Worm (Caenorhabditis elegans) whole organism, L4 larva: ENCODE measurements around the gene D1044.7.
A peak's percentile ranks its signal among the peaks of the same experiment; 100 is the strongest.

Source experiments
- F10B5.3 ChIP-seq: sonication (generic microtip); optimal IDR thresholded peaks from 2 replicates; lab custom pipeline; 2016; ENCODE audit warnings: mild to moderate bottlenecking, missing genetic modification characterization, missing compliant biosample characterization
- F37D6.2 ChIP-seq: sonication (generic microtip); optimal IDR thresholded peaks from 2 replicates; lab custom pipeline; 2016; ENCODE audit warnings: mild to moderate bottlenecking, missing genetic modification characterization, missing compliant biosample characterization
- F49E8.2 ChIP-seq: sonication (generic microtip); optimal IDR thresholded peaks from 2 replicates; lab custom pipeline; 2016; ENCODE audit warnings: missing compliant biosample characterization, mild to moderate bottlenecking, missing genetic modification characterization, borderline replicate concordance
- Y105C5A.15 ChIP-seq: fragments of 200-800 bp; sonication (Bioruptor generic); IDR thresholded peaks from 2 replicates; pipeline ENCODE4 v1.3.6; 2022; ENCODE audit warnings: missing genetic modification characterization, missing compliant biosample characterization
- Y5F2A.4 ChIP-seq: fragments of 200-800 bp; sonication (Bioruptor generic); optimal IDR thresholded peaks from 2 replicates; lab custom pipeline; 2018; ENCODE audit warnings: mild to moderate bottlenecking, missing genetic modification characterization, missing compliant biosample characterization
- aha-1 ChIP-seq: fragments of 150-350 bp; peaks from one replicate; lab custom pipeline; 2014; ENCODE audit warnings: missing biosample characterization, missing genetic modification characterization
- arid-1 ChIP-seq: fragments of 200-800 bp; sonication (Bioruptor generic); conservative IDR thresholded peaks from 2 replicates; pipeline ENCODE4 v1.3.6; 2022; ENCODE audit warnings: missing genetic modification reagents, missing genetic modification characterization, missing compliant biosample characterization
- attf-4 ChIP-seq: sonication (generic microtip); optimal IDR thresholded peaks from 3 replicates; lab custom pipeline; 2017; ENCODE audit warnings: missing biosample characterization, missing genetic modification characterization
- ceh-28 ChIP-seq: fragments of 150-350 bp; optimal IDR thresholded peaks from 2 replicates; lab custom pipeline; 2014; ENCODE audit warnings: missing biosample characterization, missing genetic modification reagents, missing genetic modification characterization
- cey-2 ChIP-seq: sonication (generic microtip); optimal IDR thresholded peaks from 3 replicates; lab custom pipeline; 2017; ENCODE audit warnings: missing genetic modification characterization, mild to moderate bottlenecking, missing compliant biosample characterization, antibody characterized with exemption, borderline replicate concordance; ENCODE audit not compliant: insufficient read depth
- daf-12 ChIP-seq: fragments of 150-350 bp; optimal IDR thresholded peaks from 2 replicates; lab custom pipeline; 2014; ENCODE audit warnings: missing biosample characterization, missing genetic modification reagents, missing genetic modification characterization
- daf-8 ChIP-seq: fragments of 200-800 bp; sonication (Bioruptor generic); IDR thresholded peaks from 2 replicates; pipeline ENCODE4 v1.3.6; 2022; ENCODE audit warnings: missing genetic modification characterization, missing compliant biosample characterization
- dmd-6 ChIP-seq: fragments of 200-800 bp; sonication (Bioruptor generic); IDR thresholded peaks from 2 replicates; pipeline ENCODE4 v1.3.6; 2022; ENCODE audit warnings: missing genetic modification reagents, missing genetic modification characterization, missing compliant biosample characterization
- dmd-8 ChIP-seq: fragments of 200-800 bp; sonication (Bioruptor generic); IDR thresholded peaks from 2 replicates; pipeline ENCODE4 v1.3.6; 2022; ENCODE audit warnings: missing genetic modification characterization, missing compliant biosample characterization
- dpl-1 ChIP-seq: fragments of 150-350 bp; optimal IDR thresholded peaks from 2 replicates; lab custom pipeline; 2014; ENCODE audit warnings: missing biosample characterization, missing genetic modification reagents, missing genetic modification characterization
- dve-1 ChIP-seq: sonication (generic microtip); optimal IDR thresholded peaks from 2 replicates; lab custom pipeline; 2017; ENCODE audit warnings: antibody characterized with exemption, mild to moderate bottlenecking, missing genetic modification characterization, missing compliant biosample characterization; ENCODE audit not compliant: insufficient read depth
- egl-43 ChIP-seq: fragments of 200-800 bp; sonication (Bioruptor generic); IDR thresholded peaks from 2 replicates; pipeline ENCODE4 v1.3.6; 2022; ENCODE audit warnings: missing genetic modification reagents, missing genetic modification characterization, missing compliant biosample characterization
- hlh-11 ChIP-seq: fragments of 200-800 bp; sonication (Bioruptor generic); optimal IDR thresholded peaks from 2 replicates; lab custom pipeline; 2018; ENCODE audit warnings: mild to moderate bottlenecking, missing genetic modification characterization, missing compliant biosample characterization
- hmg-1.1 ChIP-seq: fragments of 200-800 bp; sonication (Bioruptor generic); IDR thresholded peaks from 2 replicates; pipeline ENCODE4 v1.3.6; 2022; ENCODE audit warnings: missing genetic modification reagents, missing genetic modification characterization, missing compliant biosample characterization
- lim-7 ChIP-seq: fragments of 200-800 bp; sonication (Bioruptor generic); IDR thresholded peaks from 2 replicates; pipeline ENCODE4 v1.3.6; 2022; ENCODE audit warnings: missing genetic modification characterization, missing compliant biosample characterization
- mep-1 ChIP-seq: fragments of 150-350 bp; sonication (generic microtip); optimal IDR thresholded peaks from 3 replicates; lab custom pipeline; 2014; ENCODE audit warnings: missing biosample characterization, missing genetic modification characterization
- mes-2 ChIP-seq: sonication (generic microtip); optimal IDR thresholded peaks from 2 replicates; lab custom pipeline; 2016; ENCODE audit warnings: missing genotype, mild to moderate bottlenecking, missing genetic modification characterization, missing compliant biosample characterization; ENCODE audit not compliant: poor library complexity, severe bottlenecking
- mxl-3 ChIP-seq: fragments of 200-800 bp; sonication (Bioruptor generic); optimal IDR thresholded peaks from 2 replicates; lab custom pipeline; 2018; ENCODE audit warnings: mild to moderate bottlenecking, missing genetic modification characterization, missing compliant biosample characterization
- nhr-41 ChIP-seq: fragments of 200-800 bp; sonication (Bioruptor generic); IDR thresholded peaks from 2 replicates; pipeline ENCODE4 v1.3.6; 2022; ENCODE audit warnings: missing genetic modification reagents, missing genetic modification characterization, missing compliant biosample characterization
- nhr-76 ChIP-seq: fragments of 150-350 bp; optimal IDR thresholded peaks from 2 replicates; lab custom pipeline; 2014; ENCODE audit warnings: missing biosample characterization, missing genetic modification characterization
- set-16 ChIP-seq: fragments of 200-800 bp; sonication (Bioruptor generic); IDR thresholded peaks from 2 replicates; pipeline ENCODE4 v1.3.6; 2022; ENCODE audit warnings: missing genetic modification reagents, missing genetic modification characterization, missing compliant biosample characterization
- spr-1 ChIP-seq: sonication (generic microtip); optimal IDR thresholded peaks from 2 replicates; lab custom pipeline; 2016; ENCODE audit warnings: mild to moderate bottlenecking, missing genetic modification characterization, missing compliant biosample characterization
- unc-130 ChIP-seq: sonication (generic microtip); optimal IDR thresholded peaks from 2 replicates; lab custom pipeline; 2016; ENCODE audit warnings: missing genetic modification reagents, missing genetic modification characterization, missing compliant biosample characterization
- unc-39 ChIP-seq: sonication (generic microtip); optimal IDR thresholded peaks from 2 replicates; lab custom pipeline; 2017; ENCODE audit warnings: missing biosample characterization, missing genetic modification characterization
- unc-62 ChIP-seq, 3 experiments: fragments of 150-350 bp in 1 of 3; sonication (generic microtip); optimal IDR thresholded peaks in 2 of 3; peaks in 1 of 3; 1 replicate in 1 of 3; 2 replicates in 2 of 3; lab custom pipeline; 2014 to 2017; ENCODE audit warnings: missing biosample characterization in 3 of 3, missing genetic modification characterization in 3 of 3, missing genetic modification reagents in 3 of 3, missing genotype in 1 of 3
- zag-1 ChIP-seq: fragments of 150-350 bp; optimal IDR thresholded peaks from 2 replicates; lab custom pipeline; 2014; ENCODE audit warnings: missing biosample characterization, missing genetic modification characterization
- ztf-11 ChIP-seq: fragments of 150-350 bp; optimal IDR thresholded peaks from 2 replicates; lab custom pipeline; 2014; ENCODE audit warnings: missing biosample characterization, missing genetic modification characterization

The D1044.7 gene

ce11 chrIII:5495168-5495567, 13.4 kb downstream of the D1044.7 start, which contains the start of gene R02F2.8:
Gene R02F2.8, minus strand, starts transcription at chrIII:5495268.
- TF ChIP-seq arid-1 (GFP tag; lab: Robert Waterston, UW) (no peak), spr-1 (tag; lab: Kevin White, UChicago) (no peak), Y5F2A.4 (GFP tag; lab: Kevin White, UChicago) (no peak), nhr-41 (GFP tag; lab: Robert Waterston, UW) (no peak)

ce11 chrIII:5487087-5487603, 21.4 kb downstream of the D1044.7 start, which contains the start of gene osg-1:
Gene osg-1, plus strand, starts transcription at chrIII:5487553.
- TF ChIP-seq attf-4 (no peak), ceh-28 (no peak)

ce11 chrIII:5486345-5486744, 22.2 kb downstream of the D1044.7 start:
- no peak for TF ChIP-seq mxl-3 (GFP tag; lab: Kevin White, UChicago)
- no peak for TF ChIP-seq cey-2 (tag; lab: Kevin White, UChicago)
- no peak for TF ChIP-seq hlh-11 (tag; lab: Kevin White, UChicago)

ce11 chrIII:5483738-5484315, 24.7 kb downstream of the D1044.7 start, which contains the start of the genes R02F2.7 and R02F2.4:
Gene R02F2.7, minus strand, starts transcription at chrIII:5483773.
Gene R02F2.4, plus strand, starts transcription at chrIII:5484289.
- TF ChIP-seq lim-7 (GFP tag; lab: Robert Waterston, UW) (no peak), daf-8 (no peak), ztf-11 (tag; lab: Kevin White, UChicago) (no peak), F37D6.2 (tag; lab: Kevin White, UChicago) (no peak), dve-1 (tag; lab: Kevin White, UChicago) (no peak), daf-12 (no peak), nhr-76 (tag; lab: Kevin White, UChicago) (no peak), zag-1 (tag; lab: Kevin White, UChicago) (no peak), dmd-6 (GFP tag; lab: Robert Waterston, UW) (no peak), unc-130 (GFP tag; lab: Kevin White, UChicago) (peak; percentile 22), aha-1 (tag; lab: Kevin White, UChicago) (no peak), F49E8.2 (tag; lab: Kevin White, UChicago) (no peak), unc-62 (GFP tag; optimal IDR thresholded peaks at IDR 0.05 in 1 of 2; lab: Kevin White, UChicago) (no peak), unc-62 (tag; optimal IDR thresholded peaks at IDR 0.05; lab: Kevin White, UChicago) (no peak), mes-2 (tag; lab: Kevin White, UChicago) (peak; percentile 41), dpl-1 (peak; percentile 74), dmd-8 (no peak), F10B5.3 (tag; lab: Kevin White, UChicago) (no peak), mep-1 (tag; lab: Kevin White, UChicago) (no peak)

- TF ChIP-seq unc-39 (tag; lab: Kevin White, UChicago) (no peak), ceh-28 (peak; percentile 86), mes-2 (tag; lab: Kevin White, UChicago) (no peak), hmg-1.1 (GFP tag; lab: Robert Waterston, UW) (0 out of 2 replicates have a peak, but pooled peaks have one; percentile 9), egl-43 (GFP tag; lab: Robert Waterston, UW) (no peak), arid-1 (GFP tag; lab: Robert Waterston, UW) (no peak), Y105C5A.15 (GFP tag; lab: Robert Waterston, UW) (no peak), lim-7 (GFP tag; lab: Robert Waterston, UW) (0 out of 2 replicates have a peak, but pooled peaks have one; percentile 45), mxl-3 (GFP tag; lab: Kevin White, UChicago) (no peak), dmd-8 (no peak), set-16 (GFP tag; lab: Robert Waterston, UW) (peak; percentile 91)
Measured at ce11 chrIII:5479493-5480167, 28.9 kb downstream of the D1044.7 start.
